Worm (Caenorhabditis elegans): Measurements from ENCODE around the gene F36H9.7.

ce11 chrV:1797900-1798299 is 23.2 kb upstream of the F36H9.7 start, which contains the start of gene F36H9.10:
- TF ChIP-seq fkh-8 (tag; optimal IDR thresholded peaks at IDR 0.05) (no peak), swsn-7 (tag; optimal IDR thresholded peaks at IDR 0.05) (no peak), blmp-1 (tag; optimal IDR thresholded peaks at IDR 0.05) (no peak), egl-27 (tag; optimal IDR thresholded peaks at IDR 0.05) (no peak), mdl-1 (tag; optimal IDR thresholded peaks at IDR 0.05) (no peak), hpl-2 (GFP tag; optimal IDR thresholded peaks at IDR 0.05) (no peak)
